Fruit fly (Drosophila melanogaster) whole organism, adult: Measurements from ENCODE around the gene Rab3-GAP.

Experiments used
- CG11617 ChIP-seq: fragments of 200-800 bp; sonication (Bioruptor generic); optimal IDR thresholded peaks from 2 replicates; lab custom pipeline; 2017; ENCODE audit warnings: mild to moderate bottlenecking, missing biosample characterization, missing genetic modification reagents, missing genetic modification characterization
- CG12768 ChIP-seq: fragments of 200-800 bp; sonication (Bioruptor generic); optimal IDR thresholded peaks from 2 replicates; lab custom pipeline; 2017; ENCODE audit warnings: missing biosample characterization, missing genetic modification characterization, mild to moderate bottlenecking, moderate library complexity, missing genetic modification reagents
- CG14711 ChIP-seq: fragments of 200-800 bp; sonication (Bioruptor generic); optimal IDR thresholded peaks from 2 replicates; lab custom pipeline; 2018; ENCODE audit warnings: missing biosample characterization, mild to moderate bottlenecking, missing genetic modification characterization, moderate library complexity
- CG1620 ChIP-seq: fragments of 200-800 bp; sonication (Bioruptor generic); optimal IDR thresholded peaks from 2 replicates; lab custom pipeline; 2016; ENCODE audit warnings: missing biosample characterization, missing genetic modification characterization
- CG33017 ChIP-seq: fragments of 200-800 bp; sonication (Bioruptor generic); optimal IDR thresholded peaks from 2 replicates; lab custom pipeline; 2018; ENCODE audit warnings: missing biosample characterization, mild to moderate bottlenecking, missing genetic modification characterization, moderate library complexity
- CG5204 ChIP-seq: fragments of 200-800 bp; sonication (Bioruptor generic); optimal IDR thresholded peaks from 2 replicates; lab custom pipeline; 2016; ENCODE audit warnings: missing biosample characterization, missing genetic modification characterization
- CG7045 ChIP-seq: fragments of 200-800 bp; sonication (Bioruptor generic); optimal IDR thresholded peaks from 2 replicates; lab custom pipeline; 2017; ENCODE audit warnings: missing biosample characterization, mild to moderate bottlenecking, missing genetic modification characterization
- CG7101 ChIP-seq: fragments of 200-800 bp; sonication (Bioruptor generic); optimal IDR thresholded peaks from 2 replicates; lab custom pipeline; 2018; ENCODE audit warnings: missing biosample characterization, mild to moderate bottlenecking, missing genetic modification characterization, moderate library complexity
- Clk ChIP-seq: fragments of 200-800 bp; sonication (Bioruptor generic); optimal IDR thresholded peaks from 2 replicates; lab custom pipeline; 2017; ENCODE audit warnings: missing biosample characterization, missing genetic modification characterization
- Crg-1 ChIP-seq: fragments of 200-800 bp; sonication (Bioruptor generic); optimal IDR thresholded peaks from 2 replicates; lab custom pipeline; 2016; ENCODE audit warnings: missing biosample characterization, missing genetic modification characterization
- Hr96 ChIP-seq: fragments of 200-800 bp; sonication (Bioruptor generic); optimal IDR thresholded peaks from 2 replicates; lab custom pipeline; 2016; ENCODE audit warnings: missing biosample characterization, missing genetic modification characterization
- Mnt ChIP-seq: fragments of 200-800 bp; sonication (Bioruptor generic); optimal IDR thresholded peaks from 2 replicates; lab custom pipeline; 2016; ENCODE audit warnings: missing biosample characterization, mild to moderate bottlenecking, missing genetic modification characterization
- bab1 ChIP-seq: fragments of 200-800 bp; sonication (Bioruptor generic); optimal IDR thresholded peaks from 3 replicates; lab custom pipeline; 2019; ENCODE audit warnings: missing biosample characterization, mild to moderate bottlenecking, missing genetic modification characterization, moderate library complexity
- cnc ChIP-seq, 2 experiments: fragments of >200 bp; optimal IDR thresholded peaks; 2 replicates each; lab custom pipeline; 2017
- kay ChIP-seq: fragments of 200-800 bp; sonication (Bioruptor generic); peaks from one replicate; lab custom pipeline; 2016; ENCODE audit warnings: missing biosample characterization, missing genetic modification characterization, borderline replicate concordance
- pad ChIP-seq: fragments of 200-800 bp; sonication (Bioruptor generic); optimal IDR thresholded peaks from 3 replicates; lab custom pipeline; 2017; ENCODE audit warnings: missing biosample characterization, missing genetic modification characterization, mild to moderate bottlenecking, moderate library complexity, missing genetic modification reagents
- tj ChIP-seq: fragments of 200-800 bp; sonication (Bioruptor generic); optimal IDR thresholded peaks from 3 replicates; lab custom pipeline; 2017; ENCODE audit warnings: missing biosample characterization, mild to moderate bottlenecking, missing genetic modification characterization, moderate library complexity
- toe ChIP-seq: fragments of 200-800 bp; sonication (Bioruptor generic); optimal IDR thresholded peaks from 2 replicates; lab custom pipeline; 2016; ENCODE audit warnings: missing biosample characterization, missing genetic modification characterization

The Rab3-GAP gene

DNA sequence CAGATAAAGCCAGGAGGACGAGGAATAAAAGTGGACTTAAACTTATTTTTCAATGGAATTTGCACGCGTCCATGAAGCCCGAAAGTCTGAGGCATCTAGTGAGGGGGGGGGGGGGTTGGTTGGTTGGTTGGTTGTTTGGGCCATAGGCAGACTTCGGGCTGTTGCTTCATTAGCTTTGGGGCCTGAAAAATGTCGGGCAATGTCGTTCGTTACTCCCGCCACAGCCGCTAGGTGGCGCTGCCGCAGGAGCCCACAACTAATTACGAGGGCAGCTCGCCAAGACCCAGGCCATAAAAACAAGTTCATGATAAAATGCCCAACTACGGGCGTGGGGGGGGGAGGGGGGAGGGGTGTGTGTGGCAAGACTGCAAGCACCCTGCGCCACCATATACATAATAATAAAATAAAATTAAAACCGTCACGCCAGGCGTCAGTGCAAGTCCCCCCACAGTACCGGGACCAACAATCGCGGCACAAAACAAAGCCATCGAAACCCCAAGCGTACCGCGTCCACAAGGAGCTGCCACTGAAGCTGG, 15.2 kb upstream of the Rab3-GAP start:
- no peak for TF ChIP-seq bab1 (GFP tag; lab: Kevin White, UChicago)

DNA sequence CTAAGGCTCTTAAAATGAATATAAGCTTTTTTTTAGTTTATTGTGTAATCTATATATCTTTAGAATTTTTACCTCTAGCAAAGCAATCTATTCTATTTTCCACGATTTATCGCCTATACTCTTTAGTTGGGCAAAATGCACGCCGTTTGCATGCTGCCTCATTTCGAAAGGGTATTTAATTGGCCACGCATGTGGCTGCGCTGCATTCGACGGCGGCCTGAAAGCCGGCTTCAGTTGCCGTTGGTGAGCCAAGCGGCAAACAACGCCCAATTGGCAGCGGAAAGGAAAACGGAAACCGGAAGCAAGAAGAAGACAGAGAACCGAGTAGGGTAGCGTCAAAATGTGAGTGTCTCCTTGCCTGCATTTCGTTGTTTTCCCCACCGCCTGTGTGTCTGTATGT, 12.9 kb upstream of the Rab3-GAP start, which contains the start of gene CG14947:
CG14947 (plus strand) TSS at position 251 of the 400 bp plus-strand sequence.
- TF ChIP-seq CG33017 (tag; lab: Kevin White, UChicago) (no peak), CG1620 (GFP tag; lab: Kevin White, UChicago) (no peak), CG14711 (tag; lab: Kevin White, UChicago) (no peak)

DNA sequence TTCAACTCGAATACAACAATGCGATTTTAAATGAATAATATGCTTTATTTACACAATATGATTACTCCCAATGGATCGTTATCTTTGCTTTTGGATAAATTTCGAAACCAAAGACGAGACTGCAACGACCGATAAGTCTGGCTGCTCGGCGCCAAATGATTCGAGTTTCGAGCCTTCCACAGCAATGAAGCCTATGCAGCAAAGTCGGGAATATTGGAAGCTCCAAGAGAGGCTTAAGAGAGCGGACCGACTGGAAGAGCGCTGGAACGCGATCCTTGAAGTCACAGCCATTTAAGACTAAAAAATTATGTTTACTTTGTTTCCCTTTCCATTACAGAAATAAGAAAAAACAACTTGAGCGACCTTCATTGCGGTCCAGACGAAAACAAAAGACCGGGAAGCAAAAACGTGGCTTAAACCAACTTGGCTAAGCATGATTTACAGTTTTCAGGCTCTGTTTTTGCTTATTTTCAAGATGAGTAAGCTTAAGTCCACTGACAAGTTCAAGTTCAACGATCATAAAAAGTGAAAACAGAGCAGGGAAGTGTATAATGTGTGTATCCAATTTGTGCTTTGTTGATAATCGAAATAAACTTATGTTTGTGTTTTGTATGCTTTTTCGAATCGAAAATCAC, 3.8 kb upstream of the Rab3-GAP start, which contains the start of gene firl:
firl (minus strand) TSS at position 159 of the 635 bp plus-strand sequence.
- TF ChIP-seq Clk = no peak
- no peak for TF ChIP-seq bab1 (GFP tag; lab: Kevin White, UChicago)
- no peak for TF ChIP-seq CG7101 (tag; lab: Kevin White, UChicago)
- no peak for TF ChIP-seq tj (GFP tag; lab: Kevin White, UChicago)
- TF ChIP-seq CG5204 (GFP tag; lab: Kevin White, UChicago) = no peak

- TF ChIP-seq CG11617 (peak; percentile 29), CG7101 (tag; lab: Kevin White, UChicago) (peak; percentile 51), CG12768 (GFP tag; lab: Kevin White, UChicago) (peak; percentile 15), CG33017 (tag; lab: Kevin White, UChicago) (peak; percentile 64), pad (no peak), CG5204 (GFP tag; lab: Kevin White, UChicago) (no peak), CG7045 (peak; percentile 19), CG14711 (tag; lab: Kevin White, UChicago) (peak; percentile 34)
These were observed 2.9 kb upstream of the Rab3-GAP start for dm6 chr2L:12065683-12066386.

DNA sequence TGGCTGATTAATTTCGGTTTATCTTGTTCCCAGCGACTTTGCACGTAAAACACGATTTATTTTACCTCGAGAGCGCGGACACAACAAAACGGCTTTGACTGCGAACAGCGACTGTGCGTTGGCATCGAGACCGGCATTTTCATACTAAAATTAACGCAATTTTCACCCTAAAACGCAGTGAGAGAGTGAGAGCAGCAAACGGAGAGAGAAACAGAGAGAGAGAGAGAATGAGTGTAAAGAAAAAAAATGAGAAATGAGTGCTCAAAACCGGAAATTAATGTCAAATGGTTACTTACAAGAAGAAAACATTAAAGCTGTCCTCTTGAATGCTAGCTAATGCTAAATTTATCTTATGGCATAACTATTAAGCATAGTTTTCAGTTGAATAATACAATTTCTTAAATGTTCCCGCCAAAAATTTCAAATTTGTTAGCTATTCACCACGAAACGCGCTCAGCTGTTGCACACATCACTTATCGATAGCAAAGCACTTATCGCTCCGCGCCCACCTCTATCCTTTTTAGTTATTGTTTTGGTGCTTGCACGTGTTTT, 7.1 kb downstream of the Rab3-GAP start, which contains the start of the genes JhI-21, RpL7-like and CG34164:
JhI-21 (minus strand) TSS at position 206 of the 552 bp plus-strand sequence.
RpL7-like (plus strand) TSS at position 490 of the 552 bp plus-strand sequence.
CG34164 (plus strand) TSS at position 512 of the 552 bp plus-strand sequence.
- no peak for TF ChIP-seq CG5204 (GFP tag; lab: Kevin White, UChicago)
- peak; percentile 4 for TF ChIP-seq CG12768 (GFP tag; lab: Kevin White, UChicago)
- TF ChIP-seq pad = no peak
- no peak for TF ChIP-seq bab1 (GFP tag; lab: Kevin White, UChicago)
- TF ChIP-seq CG7101 (tag; lab: Kevin White, UChicago) = no peak
- no peak for TF ChIP-seq CG1620 (GFP tag; lab: Kevin White, UChicago)
- TF ChIP-seq Mnt (GFP tag; lab: Kevin White, UChicago) = peak; percentile 87
- TF ChIP-seq cnc (optimal IDR thresholded peaks at IDR 0.05; lab: Kevin White, UChicago) = no peak
- peak; percentile 57 for TF ChIP-seq tj (GFP tag; lab: Kevin White, UChicago)
- TF ChIP-seq CG33017 (tag; lab: Kevin White, UChicago) = no peak

- TF ChIP-seq Crg-1 (GFP tag; lab: Kevin White, UChicago) = no peak
- TF ChIP-seq toe (GFP tag; lab: Kevin White, UChicago) = no peak
- no peak for TF ChIP-seq CG7101 (tag; lab: Kevin White, UChicago)
- TF ChIP-seq Mnt (GFP tag; lab: Kevin White, UChicago) = no peak
- no peak for TF ChIP-seq CG7045
- no peak for TF ChIP-seq CG33017 (tag; lab: Kevin White, UChicago)
These were observed 9.6 kb downstream of the Rab3-GAP start for dm6 chr2L:12053365-12053764.

- no peak for TF ChIP-seq kay (GFP tag; lab: Kevin White, UChicago)
- no peak for TF ChIP-seq CG7101 (tag; lab: Kevin White, UChicago)
- no peak for TF ChIP-seq bab1 (GFP tag; lab: Kevin White, UChicago)
- no peak for TF ChIP-seq CG12768 (GFP tag; lab: Kevin White, UChicago)
- TF ChIP-seq pad = no peak
- TF ChIP-seq Hr96 (GFP tag; lab: Kevin White, UChicago) = no peak
- TF ChIP-seq Clk = no peak
- TF ChIP-seq CG7045 = no peak
These were observed 13.9 kb downstream of the Rab3-GAP start, which contains the start of gene PLCXD for dm6 chr2L:12049133-12049532. Gene PLCXD, plus strand, starts transcription at chr2L:12049418.
